Worm (Caenorhabditis elegans): ENCODE measurements around the gene ZK813.1.

The ZK813.1 gene

ce11 chrX:3492431-3492830, 46.3 kb downstream of the ZK813.1 start:
- TF ChIP-seq elt-3 (tag; optimal IDR thresholded peaks at IDR 0.05) (no peak), sma-9 (GFP tag; optimal IDR thresholded peaks at IDR 0.05) (peak; percentile 20), sma-9 (tag; optimal IDR thresholded peaks at IDR 0.05) (no peak), ama-1 (optimal IDR thresholded peaks at IDR 0.05) (no peak), mdl-1 (tag; optimal IDR thresholded peaks at IDR 0.05) (no peak), dmd-4 (tag; optimal IDR thresholded peaks at IDR 0.05) (no peak), nhr-12 (tag; optimal IDR thresholded peaks at IDR 0.05) (no peak), unc-55 (GFP tag; optimal IDR thresholded peaks at IDR 0.05) (no peak), blmp-1 (tag; optimal IDR thresholded peaks at IDR 0.05; ENCODE audit: insufficient read depth) (no peak), skn-1 (tag; optimal IDR thresholded peaks at IDR 0.05) (no peak), sma-3 (GFP tag; optimal IDR thresholded peaks at IDR 0.05) (peak; percentile 57), ZK546.5 (tag; optimal IDR thresholded peaks at IDR 0.05) (no peak), crh-2 (tag; optimal IDR thresholded peaks at IDR 0.05) (no peak), ztf-4 (tag; optimal IDR thresholded peaks at IDR 0.05) (no peak)

- TF ChIP-seq sma-3 (GFP tag; optimal IDR thresholded peaks at IDR 0.05): no peak
- no peak for TF ChIP-seq lin-39 (tag; optimal IDR thresholded peaks at IDR 0.05)
- peak; percentile 36 for TF ChIP-seq F13H6.1 (tag; optimal IDR thresholded peaks at IDR 0.05)
Measured at ce11 chrX:3494634-3495033, 48.5 kb downstream of the ZK813.1 start.

ce11 chrX:3495776-3496175, 49.7 kb downstream of the ZK813.1 start, which contains the start of gene glt-1:
Gene glt-1, plus strand, starts transcription at chrX:3496026.
- TF ChIP-seq sma-3 (GFP tag; optimal IDR thresholded peaks at IDR 0.05) (peak; percentile 27), mbf-1 (tag; optimal IDR thresholded peaks at IDR 0.05) (no peak), sma-9 (GFP tag; optimal IDR thresholded peaks at IDR 0.05) (peak; percentile 53), sma-9 (tag; optimal IDR thresholded peaks at IDR 0.05) (no peak), fos-1 (tag; optimal IDR thresholded peaks at IDR 0.05) (peak; percentile 41)

All from whole organism, L2 larva.